Fruit fly (Drosophila melanogaster): Measurements from ENCODE around the gene chm.

The chm gene

DNA sequence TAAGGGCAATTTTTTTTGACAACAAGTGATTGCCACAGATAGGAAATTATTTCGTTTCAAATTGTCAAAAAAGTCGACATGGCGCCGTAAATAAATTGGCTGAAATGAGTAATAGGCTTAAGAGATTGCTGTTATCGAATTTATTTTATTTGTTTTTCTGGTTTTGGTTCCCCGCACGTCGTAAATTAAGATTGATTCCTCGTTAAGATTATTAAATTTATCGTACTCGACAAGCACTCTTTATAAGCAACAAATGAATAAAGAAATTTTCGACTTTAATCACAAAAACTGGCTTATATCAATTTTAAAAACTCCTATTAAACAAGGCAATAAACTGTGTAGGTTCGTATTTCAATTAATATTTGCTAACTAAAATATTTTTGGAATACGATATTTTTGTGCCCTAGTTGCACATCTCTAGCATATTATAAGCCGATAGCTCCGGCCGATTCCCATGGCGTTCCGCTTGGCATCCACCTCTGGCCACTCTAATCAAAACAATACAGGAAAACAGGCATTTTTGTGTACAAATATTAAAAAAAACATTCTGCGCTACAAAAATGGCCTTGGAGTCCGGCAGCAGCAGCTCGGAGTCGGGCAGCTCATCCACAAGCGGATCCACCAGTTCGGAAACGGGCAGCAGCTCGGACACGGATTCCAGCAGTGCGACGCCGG, at the start of gene chm:
Gene chm, plus strand, starts transcription at position 471 of the 675 bp plus-strand sequence.
- TF ChIP-seq h (optimal IDR thresholded peaks at IDR 0.05) = no peak

- TF ChIP-seq h (optimal IDR thresholded peaks at IDR 0.05) = no peak
Measured at dm6 chr2L:7363079-7363478, 49.1 kb upstream of the chm start, which contains the start of gene Wnt10. Gene Wnt10, plus strand, starts transcription at chr2L:7363379.

DNA sequence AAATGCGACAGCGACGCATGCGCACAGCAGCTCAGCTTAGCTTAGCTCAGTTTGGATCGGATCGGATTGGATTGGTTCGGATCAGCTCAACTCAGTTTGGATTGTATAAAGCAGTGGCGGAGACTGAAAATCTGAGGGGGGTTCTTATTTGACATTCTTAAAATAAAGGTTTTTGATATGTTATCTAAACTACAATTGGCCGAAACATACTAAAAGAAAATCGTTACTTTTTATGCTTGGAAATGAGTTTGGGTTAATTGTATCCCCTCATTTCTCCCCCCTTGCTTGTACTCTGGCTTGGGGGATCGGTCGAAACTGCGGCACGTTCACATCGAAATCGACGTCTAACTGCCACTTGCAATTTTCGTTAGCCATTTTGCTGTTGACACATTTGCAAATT, 36.1 kb upstream of the chm start:
- TF ChIP-seq psq (optimal IDR thresholded peaks at IDR 0.05) (no peak), Myc (optimal IDR thresholded peaks at IDR 0.05) (no peak), insv (optimal IDR thresholded peaks at IDR 0.05) (no peak), ttk (optimal IDR thresholded peaks at IDR 0.05) (no peak)

- TF ChIP-seq psq (optimal IDR thresholded peaks at IDR 0.05) (no peak), ttk (optimal IDR thresholded peaks at IDR 0.05) (no peak), Sin3A (optimal IDR thresholded peaks at IDR 0.05) (no peak), h (optimal IDR thresholded peaks at IDR 0.05) (no peak)
Measured at dm6 chr2L:7377402-7377801, 34.8 kb upstream of the chm start, which contains the start of gene ninaC. Gene ninaC, plus strand, starts transcription at chr2L:7377702.

dm6 chr2L:7386555-7387420, 25.4 kb upstream of the chm start:
- TF ChIP-seq Myc (optimal IDR thresholded peaks at IDR 0.05) (no peak), Sin3A (optimal IDR thresholded peaks at IDR 0.05) (no peak), insv (optimal IDR thresholded peaks at IDR 0.05) (no peak), ttk (optimal IDR thresholded peaks at IDR 0.05) (no peak), h (optimal IDR thresholded peaks at IDR 0.05) (no peak), psq (optimal IDR thresholded peaks at IDR 0.05) (no peak)

- TF ChIP-seq Sin3A (optimal IDR thresholded peaks at IDR 0.05) (no peak), h (optimal IDR thresholded peaks at IDR 0.05) (no peak)
Measured at dm6 chr2L:7387813-7388558, 24.2 kb upstream of the chm start, which contains the start of the genes CG5149 and gudu. Gene CG5149, minus strand, starts transcription at chr2L:7388253. Gene gudu, plus strand, starts transcription at chr2L:7388508.

dm6 chr2L:7395813-7396212, 16.4 kb upstream of the chm start:
- TF ChIP-seq Myc (optimal IDR thresholded peaks at IDR 0.05) (no peak), h (optimal IDR thresholded peaks at IDR 0.05) (no peak), Sin3A (optimal IDR thresholded peaks at IDR 0.05) (no peak), psq (optimal IDR thresholded peaks at IDR 0.05) (no peak), ttk (optimal IDR thresholded peaks at IDR 0.05) (no peak), insv (optimal IDR thresholded peaks at IDR 0.05) (no peak)

DNA sequence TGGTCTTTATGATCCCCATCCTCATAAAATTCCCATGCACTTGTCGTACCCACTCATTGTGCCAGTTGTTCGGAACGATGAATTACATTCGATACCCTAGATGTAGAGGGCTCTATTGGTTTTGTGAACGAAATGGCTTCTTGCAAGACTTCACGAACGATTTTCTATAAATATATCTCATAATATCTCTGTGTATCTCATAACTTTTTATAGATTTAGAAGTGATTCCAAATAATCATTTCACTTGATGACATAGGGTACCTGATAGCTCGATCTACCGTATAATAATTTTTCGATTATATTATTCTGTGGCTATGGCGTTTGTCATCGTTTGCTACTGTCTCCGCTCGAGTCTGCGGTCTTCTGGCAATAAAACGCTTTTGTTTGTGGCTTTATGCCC, 15.3 kb upstream of the chm start:
- no peak for TF ChIP-seq insv (optimal IDR thresholded peaks at IDR 0.05)
- no peak for TF ChIP-seq ttk (optimal IDR thresholded peaks at IDR 0.05)
- no peak for TF ChIP-seq psq (optimal IDR thresholded peaks at IDR 0.05)
- no peak for TF ChIP-seq Sin3A (optimal IDR thresholded peaks at IDR 0.05)
- TF ChIP-seq Myc (optimal IDR thresholded peaks at IDR 0.05) = no peak
- no peak for TF ChIP-seq h (optimal IDR thresholded peaks at IDR 0.05)

DNA sequence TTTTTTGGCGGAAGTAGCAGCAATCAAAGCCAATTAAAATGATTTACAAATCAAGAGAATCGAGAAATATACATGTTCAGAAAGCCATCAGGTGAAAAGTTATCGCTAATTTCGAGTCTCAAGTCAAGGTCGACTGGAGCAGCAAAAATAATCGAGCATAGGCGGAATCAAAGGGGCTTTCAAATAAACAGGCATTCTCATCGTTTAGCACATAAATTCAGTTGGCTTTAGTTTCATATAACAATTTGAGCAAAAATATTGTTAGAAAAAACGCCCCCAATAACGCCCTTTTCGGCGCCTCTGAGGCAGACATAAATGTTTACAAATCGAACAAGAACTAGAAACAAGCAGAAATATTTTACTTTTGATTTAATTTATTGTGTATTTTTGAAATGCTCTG, 14.5 kb upstream of the chm start:
- TF ChIP-seq psq (optimal IDR thresholded peaks at IDR 0.05) (no peak), h (optimal IDR thresholded peaks at IDR 0.05) (no peak), insv (optimal IDR thresholded peaks at IDR 0.05) (no peak), Sin3A (optimal IDR thresholded peaks at IDR 0.05) (no peak), Myc (optimal IDR thresholded peaks at IDR 0.05) (no peak), ttk (optimal IDR thresholded peaks at IDR 0.05) (no peak)

DNA sequence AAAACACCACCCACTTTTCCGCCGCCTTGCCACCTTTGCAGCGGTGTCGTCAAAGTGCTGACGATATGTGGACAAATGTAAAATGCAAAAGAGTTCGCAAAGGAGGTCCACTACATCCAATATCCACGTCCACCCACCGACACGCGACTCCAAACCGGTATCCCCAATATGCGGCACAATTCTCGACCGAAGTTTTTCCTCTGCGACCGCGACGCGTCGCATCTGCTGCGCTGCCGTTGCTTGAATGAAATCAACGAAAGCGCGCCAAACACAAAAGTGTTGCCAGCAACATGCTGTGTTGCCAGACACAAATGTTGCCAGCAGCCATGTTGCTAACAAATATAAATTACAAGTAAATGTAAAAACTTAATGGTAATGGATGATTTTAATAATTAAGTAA, 13.7 kb upstream of the chm start, which contains the start of gene CG5160:
Gene CG5160, minus strand, starts transcription at position 223 of the 400 bp plus-strand sequence.
- TF ChIP-seq ttk (optimal IDR thresholded peaks at IDR 0.05) = no peak
- TF ChIP-seq psq (optimal IDR thresholded peaks at IDR 0.05) = no peak
- TF ChIP-seq h (optimal IDR thresholded peaks at IDR 0.05) = no peak
- TF ChIP-seq Sin3A (optimal IDR thresholded peaks at IDR 0.05) = no peak
- no peak for TF ChIP-seq insv (optimal IDR thresholded peaks at IDR 0.05)
- no peak for TF ChIP-seq Myc (optimal IDR thresholded peaks at IDR 0.05)

- no peak for TF ChIP-seq insv (optimal IDR thresholded peaks at IDR 0.05)
- TF ChIP-seq h (optimal IDR thresholded peaks at IDR 0.05) = no peak
- TF ChIP-seq Myc (optimal IDR thresholded peaks at IDR 0.05) = no peak
- TF ChIP-seq psq (optimal IDR thresholded peaks at IDR 0.05) = no peak
- TF ChIP-seq Sin3A (optimal IDR thresholded peaks at IDR 0.05) = no peak
- TF ChIP-seq ttk (optimal IDR thresholded peaks at IDR 0.05) = no peak
Measured at dm6 chr2L:7401025-7401424, 11.2 kb upstream of the chm start, which contains the start of gene CG5171. Gene CG5171, plus strand, starts transcription at chr2L:7401335.

dm6 chr2L:7401627-7402026, 10.6 kb upstream of the chm start:
- no peak for TF ChIP-seq insv (optimal IDR thresholded peaks at IDR 0.05)
- no peak for TF ChIP-seq Sin3A (optimal IDR thresholded peaks at IDR 0.05)
- no peak for TF ChIP-seq Myc (optimal IDR thresholded peaks at IDR 0.05)
- no peak for TF ChIP-seq h (optimal IDR thresholded peaks at IDR 0.05)
- no peak for TF ChIP-seq ttk (optimal IDR thresholded peaks at IDR 0.05)
- TF ChIP-seq psq (optimal IDR thresholded peaks at IDR 0.05) = no peak

All from Kc167 (cell line).